Worm (Caenorhabditis elegans): ENCODE data around the gene W06G6.17.

The W06G6.17 gene

DNA sequence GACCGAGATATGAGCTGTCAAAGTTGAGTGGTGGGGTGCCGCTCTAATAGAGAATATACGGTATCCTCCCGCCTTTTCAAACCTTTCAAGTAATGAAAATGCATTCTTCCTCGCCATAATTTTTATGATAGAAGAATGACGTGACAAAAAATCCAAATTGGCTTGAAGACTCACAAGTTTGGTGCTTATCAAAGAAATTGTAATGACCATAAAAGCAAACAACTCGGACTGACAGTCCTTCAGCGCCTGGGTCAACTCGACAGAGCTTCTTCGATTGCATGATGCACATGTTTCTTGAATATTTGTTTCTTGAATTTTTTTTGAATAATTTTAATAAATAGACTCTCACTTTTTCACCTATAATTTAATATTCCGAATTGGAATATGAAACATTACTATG is 39.6 kb downstream of the W06G6.17 start (continued):
- TF ChIP-seq cey-2 (tag; optimal IDR thresholded peaks at IDR 0.05; ENCODE audit: borderline replicate concordance, insufficient read depth) (no peak), F26F4.8 (GFP tag; conservative IDR thresholded peaks at IDR 0.05) (no peak), hlh-30 (tag; optimal IDR thresholded peaks at IDR 0.05; ENCODE audit: insufficient read depth) (no peak), D1046.2 (GFP tag; IDR thresholded peaks at IDR 0.05) (no peak), zip-2 (tag; optimal IDR thresholded peaks at IDR 0.05) (no peak), mxl-3 (GFP tag; optimal IDR thresholded peaks at IDR 0.05) (no peak), daf-19 (GFP tag; conservative IDR thresholded peaks at IDR 0.05) (no peak), snpc-4 (tag; optimal IDR thresholded peaks at IDR 0.05) (no peak), ceh-32 (tag; optimal IDR thresholded peaks at IDR 0.05; ENCODE audit: poor library complexity) (no peak), mes-2 (tag; optimal IDR thresholded peaks at IDR 0.05; ENCODE audit: poor library complexity, severe bottlenecking) (no peak), nhr-111 (GFP tag; optimal IDR thresholded peaks at IDR 0.05) (no peak), jun-1 (tag; optimal IDR thresholded peaks at IDR 0.05) (no peak), ZK337.2 (GFP tag; IDR thresholded peaks at IDR 0.05) (no peak), unc-130 (GFP tag; optimal IDR thresholded peaks at IDR 0.05) (no peak), daf-16 (GFP tag; optimal IDR thresholded peaks at IDR 0.05) (no peak), daf-16 (tag; optimal IDR thresholded peaks at IDR 0.05) (peak; percentile 43), madf-5 (GFP tag; IDR thresholded peaks at IDR 0.05) (no peak), hlh-11 (tag; optimal IDR thresholded peaks at IDR 0.05) (peak; percentile 44)

- TF ChIP-seq php-3 (GFP tag; IDR thresholded peaks at IDR 0.05) (no peak), dmd-6 (GFP tag; IDR thresholded peaks at IDR 0.05) (0 out of 2 replicates have a peak, but pooled peaks have one; percentile 12), nhr-28 (tag; optimal IDR thresholded peaks at IDR 0.05) (peak; percentile 46), hlh-11 (tag; optimal IDR thresholded peaks at IDR 0.05) (no peak), ztf-7 (tag; optimal IDR thresholded peaks at IDR 0.05) (no peak), nhr-77 (tag; optimal IDR thresholded peaks at IDR 0.05) (peak; percentile 22), arid-1 (GFP tag; conservative IDR thresholded peaks at IDR 0.05) (no peak), nhr-11 (tag; optimal IDR thresholded peaks at IDR 0.05) (no peak), lin-39 (tag; optimal IDR thresholded peaks at IDR 0.05) (no peak), jun-1 (tag; optimal IDR thresholded peaks at IDR 0.05) (no peak), F49E8.2 (tag; optimal IDR thresholded peaks at IDR 0.05; ENCODE audit: borderline replicate concordance) (no peak), pqm-1 (tag; optimal IDR thresholded peaks at IDR 0.05) (peak; percentile 11), ceh-32 (tag; optimal IDR thresholded peaks at IDR 0.05; ENCODE audit: poor library complexity) (no peak), hif-1 (tag; optimal IDR thresholded peaks at IDR 0.05) (no peak), attf-4 (tag; optimal IDR thresholded peaks at IDR 0.05) (no peak), dmd-9 (GFP tag; IDR thresholded peaks at IDR 0.05) (no peak), Y5F2A.4 (GFP tag; optimal IDR thresholded peaks at IDR 0.05) (no peak), egl-43 (GFP tag; IDR thresholded peaks at IDR 0.05) (no peak), daf-16 (GFP tag; optimal IDR thresholded peaks at IDR 0.05) (no peak), daf-16 (tag; optimal IDR thresholded peaks at IDR 0.05) (peak; percentile 50), unc-39 (tag; optimal IDR thresholded peaks at IDR 0.05) (no peak), pha-4 (GFP tag; IDR thresholded peaks at IDR 0.05) (no peak), pha-4 (tag; optimal IDR thresholded peaks at IDR 0.05) (no peak), hmg-1.1 (GFP tag; IDR thresholded peaks at IDR 0.05) (no peak), dve-1 (tag; optimal IDR thresholded peaks at IDR 0.05; ENCODE audit: insufficient read depth) (peak; percentile 44), ama-1 (optimal IDR thresholded peaks at IDR 0.05) (no peak)
Observed at ce11 chrV:16604301-16604700, 40.8 kb downstream of the W06G6.17 start.

DNA sequence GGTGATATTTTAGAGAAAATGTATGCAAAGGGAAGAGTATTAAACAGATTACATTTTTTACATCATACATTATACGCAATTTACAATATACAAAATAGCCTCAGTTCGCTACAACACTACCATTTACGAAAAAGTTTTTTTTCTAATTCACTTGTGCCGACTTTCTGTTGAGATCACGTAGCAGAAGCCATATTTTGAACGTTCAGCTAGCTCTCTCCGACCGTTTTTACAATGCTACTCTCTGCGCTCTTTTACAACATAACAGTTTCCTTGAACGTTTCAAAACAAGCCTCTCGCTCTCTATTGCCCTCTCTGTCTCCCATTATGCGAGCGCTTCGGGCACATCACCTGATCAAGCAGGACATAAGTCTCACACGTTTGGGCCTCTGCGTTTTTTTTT is 41.9 kb downstream of the W06G6.17 start, which contains the start of gene T03E6.8:
TSS of gene T03E6.8 (minus strand) at position 101 of the 400 bp plus-strand sequence.
- TF ChIP-seq cey-2 (tag; optimal IDR thresholded peaks at IDR 0.05; ENCODE audit: borderline replicate concordance, insufficient read depth) (no peak), nhr-42 (GFP tag; IDR thresholded peaks at IDR 0.05) (no peak), vab-7 (GFP tag; IDR thresholded peaks at IDR 0.05) (no peak), daf-19 (GFP tag; conservative IDR thresholded peaks at IDR 0.05) (no peak), pha-4 (GFP tag; IDR thresholded peaks at IDR 0.05) (no peak), pha-4 (tag; optimal IDR thresholded peaks at IDR 0.05) (no peak)

Measured in whole organism, L4 larva.